Worm (Caenorhabditis elegans) whole organism, L4/young adult: ENCODE results near the gene nlp-21.
A peak's percentile ranks its signal among the peaks of the same experiment; 100 is the strongest.

Source experiments
- W03F9.2 ChIP-seq: fragments of 150-350 bp; optimal IDR thresholded peaks from 2 replicates; lab custom pipeline; 2014; ENCODE audit warnings: missing biosample characterization, missing genetic modification characterization
- dao-5 ChIP-seq: sonication (generic microtip); optimal IDR thresholded peaks from 2 replicates; lab custom pipeline; 2016; ENCODE audit warnings: missing genotype, missing genetic modification characterization, moderate library complexity, missing compliant biosample characterization
- him-1 ChIP-seq: sonication (generic microtip); optimal IDR thresholded peaks from 2 replicates; lab custom pipeline; 2016; ENCODE audit warnings: missing genotype, missing genetic modification reagents, missing genetic modification characterization, missing compliant biosample characterization

Gene nlp-21

ce11 chrIII:11381922-11382321 lies 11.1 kb downstream of the nlp-21 start, which contains the start of gene subs-4:
Gene subs-4, plus strand, starts transcription at chrIII:11382222.
- TF ChIP-seq W03F9.2 (tag; lab: Kevin White, UChicago): no peak
- TF ChIP-seq him-1 (tag; lab: Kevin White, UChicago): no peak
- no peak for TF ChIP-seq dao-5 (tag; lab: Kevin White, UChicago)

- TF ChIP-seq dao-5 (tag; lab: Kevin White, UChicago) (no peak), him-1 (tag; lab: Kevin White, UChicago) (no peak), W03F9.2 (tag; lab: Kevin White, UChicago) (no peak)
These were observed 12.5 kb downstream of the nlp-21 start for ce11 chrIII:11380555-11380954.

- TF ChIP-seq dao-5 (tag; lab: Kevin White, UChicago): no peak
- TF ChIP-seq W03F9.2 (tag; lab: Kevin White, UChicago): no peak
- no peak for TF ChIP-seq him-1 (tag; lab: Kevin White, UChicago)
These were observed 14.2 kb downstream of the nlp-21 start for ce11 chrIII:11378910-11379309.

ce11 chrIII:11378450-11378849 lies 14.6 kb downstream of the nlp-21 start:
- TF ChIP-seq dao-5 (tag; lab: Kevin White, UChicago) (no peak), him-1 (tag; lab: Kevin White, UChicago) (no peak), W03F9.2 (tag; lab: Kevin White, UChicago) (no peak)

ce11 chrIII:11377880-11378279 lies 15.2 kb downstream of the nlp-21 start, which contains the start of gene dpy-18:
Gene dpy-18, minus strand, starts transcription at chrIII:11377980.
- TF ChIP-seq W03F9.2 (tag; lab: Kevin White, UChicago): no peak
- TF ChIP-seq dao-5 (tag; lab: Kevin White, UChicago): no peak
- no peak for TF ChIP-seq him-1 (tag; lab: Kevin White, UChicago)

ce11 chrIII:11372199-11372938 lies 20.7 kb downstream of the nlp-21 start:
- TF ChIP-seq W03F9.2 (tag; lab: Kevin White, UChicago): no peak
- TF ChIP-seq him-1 (tag; lab: Kevin White, UChicago): no peak
- no peak for TF ChIP-seq dao-5 (tag; lab: Kevin White, UChicago)

- TF ChIP-seq him-1 (tag; lab: Kevin White, UChicago) (no peak), W03F9.2 (tag; lab: Kevin White, UChicago) (no peak), dao-5 (tag; lab: Kevin White, UChicago) (no peak)
These were observed 21.4 kb downstream of the nlp-21 start, which contains the start of gene tba-7 for ce11 chrIII:11371688-11372087. Gene tba-7, minus strand, starts transcription at chrIII:11371788.

ce11 chrIII:11371236-11371635 lies 21.8 kb downstream of the nlp-21 start:
- no peak for TF ChIP-seq dao-5 (tag; lab: Kevin White, UChicago)
- TF ChIP-seq him-1 (tag; lab: Kevin White, UChicago): peak; percentile 71
- no peak for TF ChIP-seq W03F9.2 (tag; lab: Kevin White, UChicago)

- TF ChIP-seq dao-5 (tag; lab: Kevin White, UChicago) (no peak), W03F9.2 (tag; lab: Kevin White, UChicago) (no peak), him-1 (tag; lab: Kevin White, UChicago) (no peak)
These were observed 26.6 kb downstream of the nlp-21 start, which contains the start of gene T28D6.3 for ce11 chrIII:11366467-11366866. Gene T28D6.3, plus strand, starts transcription at chrIII:11366767.

ce11 chrIII:11362915-11363314 lies 30.1 kb downstream of the nlp-21 start:
- TF ChIP-seq W03F9.2 (tag; lab: Kevin White, UChicago): no peak
- TF ChIP-seq him-1 (tag; lab: Kevin White, UChicago): no peak
- no peak for TF ChIP-seq dao-5 (tag; lab: Kevin White, UChicago)

- no peak for TF ChIP-seq him-1 (tag; lab: Kevin White, UChicago)
- no peak for TF ChIP-seq dao-5 (tag; lab: Kevin White, UChicago)
- no peak for TF ChIP-seq W03F9.2 (tag; lab: Kevin White, UChicago)
These were observed 31.7 kb downstream of the nlp-21 start for ce11 chrIII:11361394-11361793.

- TF ChIP-seq him-1 (tag; lab: Kevin White, UChicago) (no peak), W03F9.2 (tag; lab: Kevin White, UChicago) (no peak), dao-5 (tag; lab: Kevin White, UChicago) (no peak)
These were observed 32.9 kb downstream of the nlp-21 start, which contains the start of gene T28D6.4 for ce11 chrIII:11360156-11360555. Gene T28D6.4, plus strand, starts transcription at chrIII:11360456.

- TF ChIP-seq W03F9.2 (tag; lab: Kevin White, UChicago) (no peak), dao-5 (tag; lab: Kevin White, UChicago) (no peak), him-1 (tag; lab: Kevin White, UChicago) (no peak)
These were observed 33.6 kb downstream of the nlp-21 start for ce11 chrIII:11359422-11359821.
